Fruit fly (Drosophila melanogaster) ovary, adult (tissue): Measurements from ENCODE around the gene CG8927.
"Not testable (repeated sequence)": the region's sequence is repeated elsewhere in the genome, so short reads cannot be mapped to it uniquely, and the experiment has no call there.

Experiments
- CG17801 ChIP-seq: fragments of 200-800 bp; optimal IDR thresholded peaks from 2 replicates; lab custom pipeline; 2019; ENCODE audit warnings: missing biosample characterization, mild to moderate bottlenecking, missing genetic modification characterization, moderate library complexity; ENCODE audit not compliant: partially characterized antibody

The CG8927 gene

DNA sequence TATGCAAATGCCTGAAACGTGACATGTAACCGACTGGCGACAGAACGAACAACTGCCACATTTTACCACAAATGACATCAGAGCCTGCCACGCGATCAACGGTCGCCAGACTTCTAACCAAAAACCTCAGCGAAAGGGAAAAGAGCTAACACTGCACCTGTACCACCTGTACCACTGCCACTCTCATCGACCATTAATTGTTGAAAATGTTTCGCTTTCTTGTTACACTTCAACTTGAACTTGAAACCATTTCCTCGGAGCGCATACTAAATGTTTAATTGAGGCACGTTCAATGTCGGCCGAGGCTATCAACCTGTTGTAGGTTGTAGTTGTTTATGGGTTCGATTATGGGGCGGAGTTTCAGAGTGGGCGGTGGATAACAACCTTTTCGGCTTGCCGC lies 4.3 kb upstream of the CG8927 start:
- no peak for TF ChIP-seq CG17801 (GFP tag; lab: Kevin White, UChicago)

DNA sequence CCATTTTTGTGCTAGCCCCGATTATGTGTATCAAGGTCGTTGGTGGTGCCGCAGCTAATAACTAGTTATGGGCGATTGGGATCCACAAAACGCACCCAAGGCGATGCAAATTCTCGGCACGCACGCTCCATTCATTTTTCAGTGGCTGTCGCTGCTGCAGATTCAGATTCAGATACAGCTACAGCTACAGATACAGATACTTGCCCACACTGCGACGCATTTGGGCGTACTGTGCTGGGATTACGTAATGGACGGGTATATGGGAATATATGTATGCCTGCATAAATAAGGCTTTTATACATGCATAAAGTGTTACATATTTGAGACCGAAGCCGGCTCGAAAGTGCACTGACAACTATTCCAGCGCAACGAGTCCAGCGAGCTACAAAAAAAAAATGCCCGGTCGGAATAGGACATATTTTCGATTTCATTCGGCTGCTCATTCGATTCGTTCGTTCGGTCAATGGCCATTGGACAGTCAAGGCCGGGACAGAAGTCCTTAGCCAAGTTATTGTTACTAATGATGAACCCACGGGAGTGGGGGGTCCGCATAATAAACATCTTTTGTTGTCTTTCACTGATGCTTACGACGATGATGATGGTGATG lies 1.6 kb downstream of the CG8927 start:
- TF ChIP-seq CG17801 (GFP tag; lab: Kevin White, UChicago) = no peak

DNA sequence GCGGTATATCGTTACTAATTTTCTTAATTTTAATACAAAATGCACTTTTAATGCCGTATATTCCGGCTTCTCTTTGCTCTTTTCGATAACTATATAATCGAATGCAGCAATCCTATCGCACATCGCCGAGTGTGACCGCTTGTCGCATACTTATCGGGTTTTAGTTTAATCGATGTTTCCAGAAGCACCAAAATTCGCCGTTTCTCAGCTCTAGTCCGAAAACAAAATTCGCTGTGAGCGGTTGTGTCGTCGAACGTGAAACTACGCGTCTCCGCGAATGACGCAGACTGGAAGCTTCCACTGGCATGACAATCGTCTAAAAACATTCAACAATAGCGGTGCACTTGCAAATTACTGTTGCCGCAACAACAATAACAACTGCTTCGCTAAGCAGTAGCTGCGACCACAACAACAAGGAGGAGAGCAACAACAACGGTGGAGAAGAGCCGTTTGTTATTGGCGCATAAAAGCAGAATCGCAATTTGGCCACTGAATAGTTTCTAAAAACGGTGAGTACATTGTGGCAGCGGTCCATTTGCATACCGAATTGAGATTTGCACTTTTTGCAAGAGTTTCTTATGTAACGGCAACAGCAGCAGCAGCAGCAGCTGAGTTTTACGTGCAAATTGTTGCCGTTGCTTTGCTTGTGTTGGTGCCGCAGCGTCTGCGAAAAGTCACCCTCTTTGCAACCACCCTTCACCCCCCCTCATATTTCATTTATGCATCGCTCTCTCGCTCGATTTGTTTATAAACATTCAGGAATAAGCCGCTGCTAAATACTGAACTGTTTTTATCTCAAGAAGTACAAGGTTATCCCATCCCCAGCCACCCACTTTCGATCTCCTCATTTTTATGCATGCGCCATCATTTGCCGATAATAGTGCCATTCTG lies 6.2 kb downstream of the CG8927 start, which contains the start of gene sra:
Gene sra, plus strand, starts transcription at position 209 of the 891 bp plus-strand sequence.
- TF ChIP-seq CG17801 (GFP tag; lab: Kevin White, UChicago) = peak; percentile 65

DNA sequence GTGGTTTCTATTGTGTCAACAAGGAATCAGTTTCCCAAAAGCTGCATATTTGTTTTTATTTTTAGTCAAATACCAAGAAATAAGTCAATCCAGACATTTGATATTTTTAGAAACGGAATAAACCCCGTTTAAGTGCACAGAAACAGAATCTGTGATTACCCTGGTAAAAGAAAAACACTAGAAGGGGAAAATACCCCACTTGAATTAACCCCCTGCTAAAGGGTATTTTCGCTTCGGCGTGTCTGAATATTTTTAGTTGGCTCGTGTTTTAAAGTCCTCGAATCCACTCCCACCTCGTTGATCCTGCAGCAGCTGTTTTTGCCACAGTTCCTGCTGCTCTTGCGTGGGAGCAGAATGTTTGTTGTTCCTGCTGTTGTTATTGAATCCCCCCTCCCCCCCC lies 6.9 kb downstream of the CG8927 start:
- no peak for TF ChIP-seq CG17801 (GFP tag; lab: Kevin White, UChicago)

DNA sequence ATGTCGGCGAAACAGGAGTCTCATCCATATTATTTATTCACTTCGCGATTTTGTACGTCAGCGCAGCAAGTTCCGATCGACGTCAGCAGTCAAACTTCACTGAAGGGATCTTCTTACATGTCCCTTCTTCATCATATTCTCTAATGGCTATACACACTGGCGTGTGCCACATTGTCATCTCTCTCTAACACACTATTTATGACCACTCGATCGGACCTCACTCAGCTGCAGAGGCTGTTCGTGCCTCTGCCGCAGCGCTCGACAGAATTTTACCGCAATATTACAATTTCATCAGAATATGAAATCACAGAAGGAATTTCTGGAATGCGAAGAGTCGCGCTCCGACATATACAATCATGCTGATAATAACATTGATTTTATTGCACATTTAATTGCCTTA lies 8.6 kb downstream of the CG8927 start, which contains the start of gene Bin1:
Gene Bin1, minus strand, starts transcription at position 101 of the 400 bp plus-strand sequence.
- TF ChIP-seq CG17801 (GFP tag; lab: Kevin White, UChicago) = not testable (repeated sequence)

- no peak for TF ChIP-seq CG17801 (GFP tag; lab: Kevin White, UChicago)
Measured at dm6 chr3R:16190183-16190763, 9.5 kb downstream of the CG8927 start.

DNA sequence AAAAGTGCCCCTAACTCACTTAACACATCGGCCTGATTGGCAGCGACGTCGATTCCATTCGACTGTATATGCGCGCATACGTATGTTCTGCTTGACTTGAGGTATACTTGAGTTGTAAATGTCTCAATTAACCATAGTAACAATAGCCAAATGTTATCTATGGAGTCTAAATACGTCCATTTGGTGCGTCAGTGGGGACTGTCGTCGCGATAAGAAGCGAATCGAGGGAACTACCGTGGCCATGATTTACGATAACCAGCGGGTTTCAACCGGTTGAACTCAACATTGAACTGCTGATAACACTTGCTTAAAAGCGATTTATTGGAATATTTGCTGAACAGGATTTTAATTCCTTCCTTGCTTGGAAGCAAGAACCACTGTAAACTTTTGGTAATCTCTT lies 10.0 kb downstream of the CG8927 start:
- no peak for TF ChIP-seq CG17801 (GFP tag; lab: Kevin White, UChicago)

DNA sequence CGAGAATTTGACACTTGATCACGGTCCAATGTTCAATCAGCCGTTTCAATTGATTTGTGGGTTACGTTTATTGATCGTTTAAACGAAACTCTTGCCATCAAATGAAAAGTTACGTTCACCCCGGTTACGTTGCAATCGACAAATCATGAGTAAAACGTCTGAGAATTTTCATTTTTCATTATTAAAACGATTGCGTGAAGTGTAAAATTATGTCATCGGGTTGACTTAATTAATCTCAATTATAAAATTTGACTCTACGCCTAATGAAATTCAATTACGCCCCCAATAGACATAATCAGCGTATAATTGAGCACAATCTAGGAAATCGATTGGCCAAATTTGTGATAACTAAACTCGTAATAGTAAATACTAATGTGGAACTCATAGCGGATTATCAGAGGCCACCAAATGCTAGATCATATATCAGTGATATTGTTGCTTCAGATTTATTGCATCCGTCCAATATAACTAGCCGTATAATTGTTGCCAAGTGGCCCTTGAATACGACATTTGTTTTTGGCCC lies 19.7 kb downstream of the CG8927 start:
- no peak for TF ChIP-seq CG17801 (GFP tag; lab: Kevin White, UChicago)

- TF ChIP-seq CG17801 (GFP tag; lab: Kevin White, UChicago) = no peak
Measured at dm6 chr3R:16202335-16203024, 21.7 kb downstream of the CG8927 start.

dm6 chr3R:16203025-16203421 lies 22.2 kb downstream of the CG8927 start, which contains the start of the genes CG6126 and CG31287:
TSS of gene CG6126 (minus strand) at chr3R:16203083.
TSS of gene CG31287 (plus strand) at chr3R:16203371.
- peak; percentile 6 for TF ChIP-seq CG17801 (GFP tag; lab: Kevin White, UChicago)

DNA sequence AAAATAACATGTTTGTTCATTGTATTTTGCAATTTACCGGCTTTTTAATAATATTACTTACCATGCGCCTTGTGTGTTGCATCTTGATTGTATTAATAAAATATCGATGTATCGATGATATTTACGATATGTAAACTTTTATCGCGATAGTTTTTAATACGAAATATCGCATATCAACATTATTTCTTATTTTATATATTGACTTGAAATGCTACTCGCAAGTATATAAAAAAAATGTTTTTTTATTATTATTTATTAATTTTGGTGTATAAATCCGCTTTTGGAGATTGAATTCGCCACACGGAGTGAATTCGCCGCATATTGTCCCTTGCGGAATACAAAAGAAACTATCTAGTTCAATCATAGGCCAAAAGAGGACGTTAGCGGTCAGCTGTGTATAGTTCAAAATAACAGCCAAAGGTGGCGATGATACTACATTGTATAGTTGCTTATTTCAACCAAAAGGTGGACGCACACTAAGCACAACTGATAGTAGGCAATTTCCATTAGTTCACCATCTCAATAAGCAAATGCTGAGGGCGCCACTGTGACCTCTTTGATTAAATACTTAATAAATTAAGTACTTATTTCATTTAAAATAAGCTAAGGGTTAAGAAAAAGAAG lies 24.4 kb downstream of the CG8927 start, which contains the start of gene mtSSB:
Gene mtSSB, minus strand, starts transcription at position 96 of the 624 bp plus-strand sequence.
- peak; percentile 28 for TF ChIP-seq CG17801 (GFP tag; lab: Kevin White, UChicago)

- no peak for TF ChIP-seq CG17801 (GFP tag; lab: Kevin White, UChicago)
Measured at dm6 chr3R:16206162-16206561, 25.3 kb downstream of the CG8927 start.

dm6 chr3R:16207074-16207609 lies 26.3 kb downstream of the CG8927 start:
- peak; percentile 10 for TF ChIP-seq CG17801 (GFP tag; lab: Kevin White, UChicago)
